Worm (Caenorhabditis elegans) whole organism, L1 larva: ENCODE results near the gene piga-1.

Experiments used
- aly-2 ChIP-seq: fragments of 150-350 bp; optimal IDR thresholded peaks from 2 replicates; lab custom pipeline; 2014; ENCODE audit warnings: missing biosample characterization, missing genetic modification characterization
- ceh-82 ChIP-seq, 3 experiments: fragments of 150-350 bp in 1 of 3; sonication (generic microtip) in 2 of 3; optimal IDR thresholded peaks; 2 replicates each; lab custom pipeline; 2014 to 2017; ENCODE audit warnings: missing biosample characterization in 3 of 3, missing genetic modification characterization in 3 of 3
- ceh-88 ChIP-seq: fragments of 200-800 bp; sonication (Bioruptor generic); IDR thresholded peaks from 2 replicates; pipeline ENCODE4 v1.3.6; 2022; ENCODE audit warnings: missing genetic modification characterization, missing compliant biosample characterization
- efl-1 ChIP-seq, 4 experiments: fragments of 150-350 bp; optimal IDR thresholded peaks in 3 of 4; peaks in 1 of 4; 1 replicate in 1 of 4; 2 replicates in 3 of 4; lab custom pipeline; 2014; ENCODE audit warnings: missing biosample characterization in 2 of 4, missing genetic modification characterization in 2 of 4, missing genetic modification reagents in 2 of 4
- fos-1 ChIP-seq: fragments of 150-350 bp; optimal IDR thresholded peaks from 2 replicates; lab custom pipeline; 2014; ENCODE audit warnings: missing biosample characterization, missing genetic modification characterization
- isw-1 ChIP-seq: fragments of 200-800 bp; sonication (Bioruptor generic); IDR thresholded peaks from 2 replicates; pipeline ENCODE4 v1.3.6; 2022; ENCODE audit warnings: missing genetic modification characterization, missing compliant biosample characterization
- jun-1 ChIP-seq: fragments of 150-350 bp; optimal IDR thresholded peaks from 2 replicates; lab custom pipeline; 2014; ENCODE audit warnings: missing biosample characterization, missing genetic modification reagents, missing genetic modification characterization
- lin-39 ChIP-seq: fragments of 150-350 bp; optimal IDR thresholded peaks from 2 replicates; lab custom pipeline; 2014; ENCODE audit warnings: missing biosample characterization, missing genetic modification reagents, missing genetic modification characterization
- nhr-47 ChIP-seq: sonication (generic microtip); optimal IDR thresholded peaks from 2 replicates; lab custom pipeline; 2016; ENCODE audit warnings: mild to moderate bottlenecking, missing genetic modification characterization, moderate library complexity, missing compliant biosample characterization
- nhr-85 ChIP-seq: sonication (generic microtip); peaks from one replicate; lab custom pipeline; 2016; ENCODE audit warnings: missing genetic modification characterization, inconsistent platforms, missing compliant biosample characterization
- pqm-1 ChIP-seq: sonication (generic microtip); optimal IDR thresholded peaks from 3 replicates; lab custom pipeline; 2017; ENCODE audit warnings: missing biosample characterization, missing genetic modification characterization

- TF ChIP-seq isw-1 (GFP tag; lab: Robert Waterston, UW) (no peak), lin-39 (tag; lab: Kevin White, UChicago) (no peak), jun-1 (tag; lab: Kevin White, UChicago) (no peak), aly-2 (tag; lab: Kevin White, UChicago) (no peak), nhr-47 (tag; lab: Kevin White, UChicago) (no peak), fos-1 (tag; lab: Kevin White, UChicago) (no peak), efl-1 (optimal IDR thresholded peaks at IDR 0.05; lab: Kevin White, UChicago) (no peak), efl-1 (GFP tag; optimal IDR thresholded peaks at IDR 0.05 in 1 of 2; lab: Kevin White, UChicago) (no peak), ceh-82 (tag; optimal IDR thresholded peaks at IDR 0.05; lab: Kevin White, UChicago) (no peak), ceh-88 (GFP tag; lab: Robert Waterston, UW) (no peak), nhr-85 (tag; lab: Kevin White, UChicago) (no peak), pqm-1 (tag; lab: Kevin White, UChicago) (no peak)
Observed at ce11 chrII:8631766-8632165, 29.7 kb downstream of the piga-1 start.
